Worm (Caenorhabditis elegans) whole organism, late embryonic: ENCODE results near the gene sas-4.

ENCODE experiments used
- C38D4.7 ChIP-seq: fragments of 200-800 bp; sonication (Bioruptor generic); optimal IDR thresholded peaks from 2 replicates; lab custom pipeline; 2018; ENCODE audit warnings: mild to moderate bottlenecking, missing genetic modification characterization, moderate library complexity, missing compliant biosample characterization
- F13H6.1 ChIP-seq: sonication (generic microtip); optimal IDR thresholded peaks from 2 replicates; lab custom pipeline; 2016; ENCODE audit warnings: missing genetic modification characterization, missing compliant biosample characterization
- K02D7.2 ChIP-seq: sonication (generic microtip); optimal IDR thresholded peaks from 2 replicates; lab custom pipeline; 2017; ENCODE audit warnings: mild to moderate bottlenecking, missing genetic modification characterization, missing compliant biosample characterization
- ceh-22 ChIP-seq: sonication (generic microtip); optimal IDR thresholded peaks from 2 replicates; lab custom pipeline; 2017; ENCODE audit warnings: missing biosample characterization, missing genetic modification characterization
- ceh-24 ChIP-seq: sonication (generic microtip); optimal IDR thresholded peaks from 2 replicates; lab custom pipeline; 2016; ENCODE audit warnings: mild to moderate bottlenecking, missing genetic modification characterization, missing compliant biosample characterization
- ceh-31 ChIP-seq: sonication (generic microtip); optimal IDR thresholded peaks from 2 replicates; lab custom pipeline; 2016; ENCODE audit warnings: missing genetic modification characterization, missing compliant biosample characterization
- ceh-34 ChIP-seq: sonication (generic microtip); optimal IDR thresholded peaks from 2 replicates; lab custom pipeline; 2016; ENCODE audit warnings: mild to moderate bottlenecking, missing genetic modification characterization, missing compliant biosample characterization
- ceh-45 ChIP-seq: fragments of 200-800 bp; sonication (Bioruptor generic); IDR thresholded peaks from 2 replicates; pipeline ENCODE4 v1.3.6; 2022; ENCODE audit warnings: missing genetic modification reagents, missing genetic modification characterization, missing compliant biosample characterization
- ceh-9 ChIP-seq: sonication (generic microtip); optimal IDR thresholded peaks from 2 replicates; lab custom pipeline; 2016; ENCODE audit warnings: mild to moderate bottlenecking, missing genetic modification characterization, inconsistent platforms, missing compliant biosample characterization
- elt-2 ChIP-seq: sonication (generic microtip); optimal IDR thresholded peaks from 2 replicates; lab custom pipeline; 2016; ENCODE audit warnings: missing genetic modification reagents, missing genetic modification characterization, missing compliant biosample characterization
- elt-4 ChIP-seq: sonication (generic microtip); optimal IDR thresholded peaks from 2 replicates; lab custom pipeline; 2016; ENCODE audit warnings: missing genetic modification characterization, missing compliant biosample characterization
- eyg-1 ChIP-seq: sonication (generic microtip); optimal IDR thresholded peaks from 2 replicates; lab custom pipeline; 2016; ENCODE audit warnings: missing genotype, missing genetic modification characterization, missing compliant biosample characterization
- fkh-6 ChIP-seq: sonication (generic microtip); optimal IDR thresholded peaks from 2 replicates; lab custom pipeline; 2016; ENCODE audit warnings: missing genetic modification characterization, missing compliant biosample characterization
- hlh-13 ChIP-seq: fragments of 200-800 bp; sonication (Bioruptor generic); optimal IDR thresholded peaks from 2 replicates; lab custom pipeline; 2018; ENCODE audit warnings: mild to moderate bottlenecking, missing genetic modification characterization, missing compliant biosample characterization
- hlh-15 ChIP-seq: sonication (generic microtip); optimal IDR thresholded peaks from 2 replicates; lab custom pipeline; 2016; ENCODE audit warnings: missing genetic modification characterization, missing compliant biosample characterization
- hlh-30 ChIP-seq: sonication (generic microtip); optimal IDR thresholded peaks from 2 replicates; lab custom pipeline; 2017; ENCODE audit warnings: antibody characterized with exemption, missing genetic modification characterization, missing compliant biosample characterization; ENCODE audit not compliant: insufficient read depth
- hlh-8 ChIP-seq: sonication (generic microtip); optimal IDR thresholded peaks from 2 replicates; lab custom pipeline; 2016; ENCODE audit warnings: missing genotype, missing genetic modification characterization, missing compliant biosample characterization
- madf-2 ChIP-seq: sonication (generic microtip); optimal IDR thresholded peaks from 2 replicates; lab custom pipeline; 2017; ENCODE audit warnings: missing genetic modification characterization, missing compliant biosample characterization
- odd-2 ChIP-seq: sonication (generic microtip); optimal IDR thresholded peaks from 2 replicates; lab custom pipeline; 2017; ENCODE audit warnings: antibody characterized with exemption, mild to moderate bottlenecking, missing genetic modification characterization, missing compliant biosample characterization
- pat-9 ChIP-seq: fragments of 200-800 bp; sonication (Bioruptor generic); optimal IDR thresholded peaks from 2 replicates; lab custom pipeline; 2018; ENCODE audit warnings: mild to moderate bottlenecking, missing genetic modification characterization, moderate library complexity, missing compliant biosample characterization
- pax-1 ChIP-seq: fragments of 150-350 bp; optimal IDR thresholded peaks from 2 replicates; lab custom pipeline; 2014; ENCODE audit warnings: missing biosample characterization, missing genetic modification characterization
- pha-2 ChIP-seq: sonication (generic microtip); optimal IDR thresholded peaks from 2 replicates; lab custom pipeline; 2017; ENCODE audit warnings: mild to moderate bottlenecking, missing genetic modification characterization, missing compliant biosample characterization
- pqm-1 ChIP-seq: sonication (generic microtip); optimal IDR thresholded peaks from 2 replicates; lab custom pipeline; 2016; ENCODE audit warnings: missing genetic modification characterization, missing compliant biosample characterization
- pros-1 ChIP-seq: fragments of 150-350 bp; optimal IDR thresholded peaks from 2 replicates; lab custom pipeline; 2014; ENCODE audit warnings: missing biosample characterization, missing genetic modification reagents, missing genetic modification characterization
- sox-4 ChIP-seq: sonication (generic microtip); optimal IDR thresholded peaks from 2 replicates; lab custom pipeline; 2017; ENCODE audit warnings: mild to moderate bottlenecking, missing genetic modification characterization, inconsistent platforms, missing compliant biosample characterization
- tbx-2 ChIP-seq: sonication (generic microtip); optimal IDR thresholded peaks from 2 replicates; lab custom pipeline; 2016; ENCODE audit warnings: missing genetic modification characterization, missing compliant biosample characterization
- ttx-3 ChIP-seq: sonication (generic microtip); optimal IDR thresholded peaks from 2 replicates; lab custom pipeline; 2016; ENCODE audit warnings: missing genetic modification reagents, missing genetic modification characterization, missing compliant biosample characterization
- unc-42 ChIP-seq: sonication (generic microtip); optimal IDR thresholded peaks from 2 replicates; lab custom pipeline; 2016; ENCODE audit warnings: missing genotype, missing genetic modification characterization, missing compliant biosample characterization
- unc-55 ChIP-seq: sonication (generic microtip); optimal IDR thresholded peaks from 2 replicates; lab custom pipeline; 2017; ENCODE audit warnings: missing biosample characterization, missing genetic modification reagents, missing genetic modification characterization

sas-4 gene

DNA sequence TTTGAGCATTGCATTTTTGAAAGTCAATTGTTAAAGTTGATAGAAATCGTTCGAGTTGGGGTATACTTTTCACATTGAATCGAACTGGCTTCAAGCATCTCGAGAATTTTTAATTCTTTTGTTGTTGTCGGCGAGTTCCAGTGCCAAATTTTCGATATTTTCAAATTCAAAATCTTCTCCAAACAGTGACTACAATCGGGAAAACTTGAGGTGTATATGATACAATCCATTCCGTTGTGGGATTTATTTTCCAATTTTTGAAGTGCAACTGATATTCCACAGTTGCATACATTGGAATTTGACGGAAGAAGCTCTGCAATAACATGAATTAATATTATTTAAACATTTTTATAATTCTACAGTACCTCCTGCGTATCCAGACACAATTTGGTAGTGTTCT is 12.6 kb downstream of the sas-4 start:
- no peak for TF ChIP-seq ceh-24 (tag; lab: Kevin White, UChicago)
- no peak for TF ChIP-seq K02D7.2 (tag; lab: Kevin White, UChicago)
- no peak for TF ChIP-seq F13H6.1 (tag; lab: Kevin White, UChicago)
- TF ChIP-seq pat-9 (tag; lab: Kevin White, UChicago) = no peak
- no peak for TF ChIP-seq unc-42 (tag; lab: Kevin White, UChicago)
- TF ChIP-seq hlh-13 = no peak
- no peak for TF ChIP-seq tbx-2
- TF ChIP-seq, all 69 proteins: peak for 0

- TF ChIP-seq elt-2 (tag; lab: Kevin White, UChicago) = no peak
- TF ChIP-seq eyg-1 (tag; lab: Kevin White, UChicago) = no peak
- no peak for TF ChIP-seq sox-4 (tag; lab: Kevin White, UChicago)
- TF ChIP-seq pqm-1 (tag; lab: Kevin White, UChicago) = no peak
- no peak for TF ChIP-seq hlh-30
- no peak for TF ChIP-seq ceh-22 (tag; lab: Kevin White, UChicago)
- TF ChIP-seq fkh-6 (tag; lab: Kevin White, UChicago) = no peak
- no peak for TF ChIP-seq ceh-45 (GFP tag; lab: Robert Waterston, UW)
- no peak for TF ChIP-seq C38D4.7 (GFP tag; lab: Kevin White, UChicago)
- TF ChIP-seq pax-1 (tag; lab: Kevin White, UChicago) = no peak
- TF ChIP-seq ttx-3 (tag; lab: Kevin White, UChicago) = no peak
These were observed 13.1 kb downstream of the sas-4 start for ce11 chrIII:8305304-8305703.

DNA sequence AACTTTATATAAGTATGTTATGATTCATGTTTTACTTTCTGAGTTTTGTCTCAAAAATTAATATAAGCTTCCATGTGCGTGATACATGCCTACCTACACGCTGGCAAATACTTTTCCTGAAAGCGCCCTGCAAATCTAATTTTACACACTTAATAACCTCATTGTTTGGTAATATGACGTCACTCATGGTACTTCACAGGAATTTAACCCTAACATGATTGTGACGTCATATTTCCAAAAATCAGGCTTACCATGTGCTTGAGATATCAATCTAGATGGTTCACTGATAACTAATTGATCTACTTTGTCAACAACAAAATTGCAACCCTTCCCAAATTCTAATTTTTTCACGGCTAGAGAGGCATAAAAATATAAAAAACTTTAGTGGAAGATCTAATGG is 14.9 kb downstream of the sas-4 start:
- TF ChIP-seq fkh-6 (tag; lab: Kevin White, UChicago) (no peak), odd-2 (tag; lab: Kevin White, UChicago) (no peak)

- TF ChIP-seq hlh-8 (tag; lab: Kevin White, UChicago) (peak; percentile 3), pha-2 (tag; lab: Kevin White, UChicago) (no peak), pqm-1 (tag; lab: Kevin White, UChicago) (no peak), ceh-9 (no peak), unc-42 (tag; lab: Kevin White, UChicago) (peak; percentile 22), ceh-34 (peak; percentile 82)
These were observed 17.5 kb downstream of the sas-4 start for ce11 chrIII:8300860-8301396.

DNA sequence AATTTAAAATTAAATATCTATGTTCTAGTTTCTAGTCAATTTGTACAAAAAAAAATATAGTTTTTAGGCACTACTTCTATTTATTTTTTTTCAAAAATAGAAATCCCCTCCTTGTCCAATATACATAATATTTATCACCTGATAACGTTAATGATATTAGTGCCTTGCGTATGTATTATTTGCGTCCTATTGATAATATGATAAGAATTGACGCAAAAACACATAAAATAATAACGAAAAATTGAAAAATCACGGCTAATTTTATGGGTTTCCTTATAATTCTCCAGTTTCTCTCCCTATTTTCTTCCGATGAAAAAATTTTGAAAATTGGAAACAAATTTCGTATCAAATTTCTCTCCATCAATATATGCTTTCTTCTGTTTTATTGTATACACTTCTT is 18.7 kb downstream of the sas-4 start:
- no peak for TF ChIP-seq pha-2 (tag; lab: Kevin White, UChicago)
- TF ChIP-seq hlh-13 = no peak
- no peak for TF ChIP-seq ceh-31 (tag; lab: Kevin White, UChicago)
- TF ChIP-seq hlh-15 (tag; lab: Kevin White, UChicago) = no peak
- no peak for TF ChIP-seq K02D7.2 (tag; lab: Kevin White, UChicago)
- no peak for TF ChIP-seq unc-55
- TF ChIP-seq elt-2 (tag; lab: Kevin White, UChicago) = peak; percentile 82

DNA sequence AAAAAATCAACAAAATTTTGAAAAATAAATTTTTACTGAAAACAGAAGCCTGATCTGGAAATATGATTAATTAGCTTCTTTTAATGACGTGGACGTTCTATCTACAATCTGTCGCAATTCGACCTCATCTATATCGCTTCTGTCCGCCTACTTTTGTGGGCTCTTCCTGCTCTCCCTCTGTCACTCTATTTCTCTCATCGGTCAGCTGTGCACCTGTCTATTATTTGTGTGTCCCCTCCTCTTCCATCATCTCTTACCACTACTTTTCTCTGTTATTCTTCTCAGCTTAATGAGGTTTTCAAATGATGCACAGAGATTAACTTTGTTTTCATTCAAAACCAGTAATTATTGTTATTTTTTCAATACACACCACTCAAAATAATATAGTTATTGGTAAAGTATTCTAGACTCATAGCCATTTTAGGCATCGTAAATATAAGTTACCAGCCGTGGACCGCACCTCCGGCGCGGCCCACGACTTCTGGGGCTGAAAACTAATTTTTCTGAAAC is 19.3 kb downstream of the sas-4 start:
- TF ChIP-seq unc-42 (tag; lab: Kevin White, UChicago) (peak; percentile 29), elt-4 (tag; lab: Kevin White, UChicago) (no peak)

DNA sequence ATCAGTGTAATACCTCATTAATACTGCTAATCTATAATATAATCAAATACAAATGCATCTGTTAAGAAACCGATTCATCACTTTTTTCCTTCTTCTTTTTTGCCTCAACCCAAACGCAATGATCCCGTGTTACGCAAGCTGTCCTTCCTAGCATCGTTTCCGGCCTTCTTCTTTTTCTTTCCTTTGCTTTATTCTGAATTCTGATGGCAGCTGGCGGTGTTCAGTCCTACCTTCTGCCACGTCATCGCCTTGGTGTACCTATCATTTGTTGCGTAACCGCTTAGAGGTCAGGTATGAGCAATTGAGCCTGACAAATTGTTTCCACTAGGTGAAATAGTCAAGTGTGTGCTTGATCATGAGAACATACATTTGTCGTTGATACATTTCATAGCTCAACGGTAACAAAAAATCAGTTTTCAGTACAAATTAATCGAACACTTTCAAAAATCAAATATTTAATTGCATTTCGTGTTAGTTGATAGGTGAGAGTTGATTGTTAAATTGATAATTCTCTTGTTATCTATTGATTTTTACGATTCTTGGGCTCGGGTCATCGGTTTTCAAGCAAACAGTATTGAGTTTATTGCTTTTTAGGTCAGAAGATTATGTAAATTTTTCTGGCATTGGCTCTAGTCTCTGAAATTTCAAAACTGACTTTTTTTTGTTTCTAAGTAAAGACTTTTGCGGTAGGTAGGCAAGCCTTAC is 20.0 kb downstream of the sas-4 start:
- TF ChIP-seq pros-1 (tag; lab: Kevin White, UChicago) (no peak), elt-2 (tag; lab: Kevin White, UChicago) (peak; percentile 30), tbx-2 (peak; percentile 37), madf-2 (tag; lab: Kevin White, UChicago) (no peak)
